Worm (Caenorhabditis elegans) whole organism, L1 larva: ENCODE results near the gene irld-27.

Source experiments
- Y116A8C.19 ChIP-seq: sonication (generic microtip); optimal IDR thresholded peaks from 2 replicates; lab custom pipeline; 2016; ENCODE audit warnings: missing compliant biosample characterization, missing genetic modification characterization, borderline replicate concordance
- aly-2 ChIP-seq: fragments of 150-350 bp; optimal IDR thresholded peaks from 2 replicates; lab custom pipeline; 2014; ENCODE audit warnings: missing biosample characterization, missing genetic modification characterization
- ces-1 ChIP-seq: fragments of 150-350 bp; optimal IDR thresholded peaks from 2 replicates; lab custom pipeline; 2014; ENCODE audit warnings: missing biosample characterization, missing genetic modification reagents, missing genetic modification characterization
- elt-2 ChIP-seq: sonication (generic microtip); optimal IDR thresholded peaks from 2 replicates; lab custom pipeline; 2016; ENCODE audit warnings: missing genetic modification characterization, mild to moderate bottlenecking, inconsistent platforms, missing compliant biosample characterization, missing genetic modification reagents
- fkh-4 ChIP-seq: sonication (generic microtip); optimal IDR thresholded peaks from 2 replicates; lab custom pipeline; 2016; ENCODE audit warnings: missing compliant biosample characterization, missing genetic modification characterization, borderline replicate concordance
- hlh-4 ChIP-seq: sonication (generic microtip); optimal IDR thresholded peaks from 2 replicates; lab custom pipeline; 2016; ENCODE audit warnings: mild to moderate bottlenecking, missing genetic modification characterization, missing compliant biosample characterization
- lin-13 ChIP-seq: fragments of 150-350 bp; optimal IDR thresholded peaks from 2 replicates; lab custom pipeline; 2014; ENCODE audit warnings: missing biosample characterization, missing genetic modification reagents, missing genetic modification characterization
- lin-39 ChIP-seq: fragments of 150-350 bp; optimal IDR thresholded peaks from 2 replicates; lab custom pipeline; 2014; ENCODE audit warnings: missing biosample characterization, missing genetic modification reagents, missing genetic modification characterization
- unc-62 ChIP-seq: fragments of 150-350 bp; optimal IDR thresholded peaks from 2 replicates; lab custom pipeline; 2014; ENCODE audit warnings: missing biosample characterization, missing genetic modification reagents, missing genetic modification characterization
- ztf-11 ChIP-seq, 2 experiments: sonication (generic microtip); optimal IDR thresholded peaks; 2 replicates each; lab custom pipeline; 2016 to 2017; ENCODE audit warnings: missing genetic modification characterization in 2 of 2, missing biosample characterization in 1 of 2, missing compliant biosample characterization in 1 of 2

DNA sequence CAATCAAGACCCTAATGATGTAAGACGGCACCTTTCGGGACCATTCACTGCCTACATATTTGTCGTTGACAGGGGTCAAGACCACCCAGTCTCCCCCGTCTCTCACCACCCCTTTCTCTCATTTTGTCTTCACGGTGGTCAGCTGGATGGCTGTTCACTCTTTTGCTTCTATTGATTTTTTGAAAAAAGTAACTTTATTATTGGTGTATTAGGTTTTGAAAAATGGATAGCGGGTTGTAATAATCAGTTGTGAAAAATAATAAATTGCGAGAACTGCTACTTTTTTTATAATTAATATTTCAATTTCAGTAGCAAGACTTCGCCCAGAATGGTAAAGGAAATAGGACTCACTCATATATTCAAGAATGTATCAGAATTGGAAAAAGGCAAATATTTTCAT is 44.6 kb downstream of the irld-27 start, which contains the start of gene bath-9:
- no peak for TF ChIP-seq hlh-4
- TF ChIP-seq ces-1 (GFP tag; lab: Kevin White, UChicago) = no peak
- no peak for TF ChIP-seq aly-2 (tag; lab: Kevin White, UChicago)
- no peak for TF ChIP-seq ztf-11 (tag; optimal IDR thresholded peaks at IDR 0.05; lab: Kevin White, UChicago)
- no peak for TF ChIP-seq elt-2
- no peak for TF ChIP-seq unc-62 (GFP tag; lab: Kevin White, UChicago)
- TF ChIP-seq fkh-4 (tag; lab: Kevin White, UChicago) = no peak
- TF ChIP-seq lin-13 (GFP tag; lab: Kevin White, UChicago) = no peak
- no peak for TF ChIP-seq lin-39 (tag; lab: Kevin White, UChicago)
- TF ChIP-seq Y116A8C.19 (tag; lab: Kevin White, UChicago) = no peak
